Fruit fly (Drosophila melanogaster) whole organism, embryonic: ENCODE data around the gene CG6094.

Source experiments
- Blimp-1 ChIP-seq: fragments of 200-800 bp; sonication (Bioruptor generic); optimal IDR thresholded peaks from 3 replicates; lab custom pipeline; 2018; ENCODE audit warnings: missing biosample characterization, missing genetic modification characterization, mild to moderate bottlenecking, moderate library complexity, missing genetic modification reagents
- CG11456 ChIP-seq: fragments of 200-800 bp; sonication (Bioruptor generic); IDR thresholded peaks from 3 replicates; pipeline ENCODE4 v1.3.6; 2022; ENCODE audit warnings: missing biosample characterization, missing genetic modification characterization
- CG11504 ChIP-seq: fragments of 200-800 bp; sonication (Bioruptor generic); optimal IDR thresholded peaks from 3 replicates; lab custom pipeline; 2019; ENCODE audit warnings: missing biosample characterization, mild to moderate bottlenecking, missing genetic modification characterization, moderate library complexity
- CG13287 ChIP-seq: fragments of 200-800 bp; sonication (Bioruptor generic); IDR thresholded peaks from 2 replicates; pipeline ENCODE4 v1.3.6; 2022; ENCODE audit warnings: missing biosample characterization, missing genetic modification characterization; ENCODE audit not compliant: partially characterized antibody
- CG13894 ChIP-seq: fragments of 200-800 bp; sonication (Bioruptor generic); optimal IDR thresholded peaks from 3 replicates; lab custom pipeline; 2018; ENCODE audit warnings: missing biosample characterization, mild to moderate bottlenecking, missing genetic modification characterization, moderate library complexity
- CG14667 ChIP-seq: fragments of 200-800 bp; sonication (Bioruptor generic); IDR thresholded peaks from 2 replicates; pipeline ENCODE4 v1.3.6; 2022; ENCODE audit warnings: missing biosample characterization, missing genetic modification characterization
- CG15269 ChIP-seq: fragments of 200-800 bp; sonication (Bioruptor generic); optimal IDR thresholded peaks from 2 replicates; lab custom pipeline; 2018; ENCODE audit warnings: missing biosample characterization, mild to moderate bottlenecking, missing genetic modification characterization, moderate library complexity
- CG18476 ChIP-seq: fragments of 200-800 bp; sonication (Bioruptor generic); optimal IDR thresholded peaks from 2 replicates; lab custom pipeline; 2016; ENCODE audit warnings: missing biosample characterization, mild to moderate bottlenecking, missing genetic modification characterization
- CG2199 ChIP-seq: fragments of 200-800 bp; sonication (Bioruptor generic); IDR thresholded peaks from 3 replicates; pipeline ENCODE4 v1.3.6; 2022; ENCODE audit warnings: missing biosample characterization, missing genetic modification characterization
- CG31388 ChIP-seq: fragments of 200-800 bp; sonication (Bioruptor generic); optimal IDR thresholded peaks from 2 replicates; lab custom pipeline; 2016; ENCODE audit warnings: missing biosample characterization, missing genetic modification characterization
- CG3995 ChIP-seq: fragments of 200-800 bp; sonication (Bioruptor generic); optimal IDR thresholded peaks from 3 replicates; lab custom pipeline; 2016; ENCODE audit warnings: missing biosample characterization, missing genetic modification characterization
- CG9817 ChIP-seq: fragments of 200-800 bp; sonication (Bioruptor generic); optimal IDR thresholded peaks from 2 replicates; lab custom pipeline; 2018; ENCODE audit warnings: missing biosample characterization, mild to moderate bottlenecking, missing genetic modification characterization, moderate library complexity
- CG9932 ChIP-seq: fragments of 200-800 bp; sonication (Bioruptor generic); IDR thresholded peaks from 2 replicates; pipeline ENCODE4 v1.3.6; 2022; ENCODE audit warnings: missing biosample characterization, missing genetic modification characterization
- D19A ChIP-seq: fragments of 200-800 bp; optimal IDR thresholded peaks from 3 replicates; lab custom pipeline; 2019; ENCODE audit warnings: missing biosample characterization, mild to moderate bottlenecking, missing genetic modification characterization, moderate library complexity
- Deaf1 ChIP-seq: fragments of 200-800 bp; optimal IDR thresholded peaks from 3 replicates; lab custom pipeline; 2019; ENCODE audit warnings: missing biosample characterization, mild to moderate bottlenecking, missing genetic modification characterization, moderate library complexity
- Drgx ChIP-seq: fragments of 200-800 bp; sonication (Bioruptor generic); IDR thresholded peaks from 2 replicates; pipeline ENCODE4 v1.3.6; 2022; ENCODE audit warnings: missing biosample characterization, missing genetic modification characterization
- HLH4C ChIP-seq: fragments of 200-800 bp; sonication (Bioruptor generic); IDR thresholded peaks from 3 replicates; pipeline ENCODE4 v1.3.6; 2022; ENCODE audit warnings: missing biosample characterization, missing genetic modification characterization; ENCODE audit not compliant: partially characterized antibody
- Hr51 ChIP-seq, 2 experiments: fragments of 200-800 bp; sonication (Bioruptor generic); optimal IDR thresholded peaks; 2 replicates in 1 of 2; 3 replicates in 1 of 2; lab custom pipeline; 2016 to 2018; ENCODE audit warnings: missing biosample characterization in 2 of 2, missing genetic modification characterization in 2 of 2, mild to moderate bottlenecking in 1 of 2, moderate library complexity in 1 of 2
- Hr78 ChIP-seq, 2 experiments: fragments of 200-800 bp in 1 of 2; fragments of >200 bp in 1 of 2; sonication (Bioruptor generic) in 1 of 2; optimal IDR thresholded peaks; 2 replicates each; lab custom pipeline; 2017 to 2019; ENCODE audit warnings: missing biosample characterization in 2 of 2, missing genetic modification characterization in 2 of 2, mild to moderate bottlenecking in 1 of 2, moderate library complexity in 1 of 2
- Mad ChIP-seq: fragments of 200-800 bp; sonication (Bioruptor generic); optimal IDR thresholded peaks from 2 replicates; lab custom pipeline; 2016; ENCODE audit warnings: missing biosample characterization, missing genetic modification characterization
- Med ChIP-seq: fragments of 200-800 bp; sonication (Bioruptor generic); peaks from one replicate; lab custom pipeline; 2016; ENCODE audit warnings: missing biosample characterization, missing genetic modification characterization, mild to moderate bottlenecking, inconsistent platforms, moderate library complexity
- Mes4 ChIP-seq: fragments of 200-800 bp; sonication (Bioruptor generic); optimal IDR thresholded peaks from 2 replicates; lab custom pipeline; 2016; ENCODE audit warnings: missing biosample characterization, missing genetic modification characterization
- NFAT ChIP-seq: fragments of 200-800 bp; sonication (Bioruptor generic); IDR thresholded peaks from 2 replicates; pipeline ENCODE4 v1.3.6; 2022; ENCODE audit warnings: missing biosample characterization, missing genetic modification characterization
- Neu2 ChIP-seq: fragments of 200-800 bp; sonication (Bioruptor generic); optimal IDR thresholded peaks from 3 replicates; lab custom pipeline; 2016; ENCODE audit warnings: missing biosample characterization, missing genetic modification characterization, borderline replicate concordance
- Opbp ChIP-seq: fragments of 200-800 bp; sonication (Bioruptor generic); IDR thresholded peaks from 3 replicates; pipeline ENCODE4 v1.3.6; 2022; ENCODE audit warnings: missing biosample characterization, missing genetic modification characterization; ENCODE audit not compliant: partially characterized antibody
- PHDP ChIP-seq: fragments of 200-800 bp; sonication (Bioruptor generic); optimal IDR thresholded peaks from 3 replicates; lab custom pipeline; 2018; ENCODE audit warnings: missing biosample characterization, mild to moderate bottlenecking, missing genetic modification characterization, moderate library complexity
- Ptx1 ChIP-seq: fragments of 200-800 bp; sonication (Bioruptor generic); IDR thresholded peaks from 2 replicates; pipeline ENCODE4 v1.3.6; 2022; ENCODE audit warnings: missing biosample characterization, missing genetic modification characterization
- YL-1 ChIP-seq: fragments of 200-800 bp; sonication (Bioruptor generic); optimal IDR thresholded peaks from 3 replicates; lab custom pipeline; 2017; ENCODE audit warnings: missing biosample characterization, mild to moderate bottlenecking, missing genetic modification characterization
- chinmo ChIP-seq: fragments of 200-800 bp; sonication (Bioruptor generic); IDR thresholded peaks from 4 replicates; pipeline ENCODE4 v1.3.6; 2022; ENCODE audit warnings: missing biosample characterization, missing genetic modification characterization; ENCODE audit not compliant: partially characterized antibody
- chm ChIP-seq: fragments of 200-800 bp; sonication (Bioruptor generic); IDR thresholded peaks from 2 replicates; pipeline ENCODE4 v1.3.6; 2022; ENCODE audit warnings: missing biosample characterization, missing genetic modification characterization
- chn ChIP-seq: fragments of 200-800 bp; sonication (Bioruptor generic); optimal IDR thresholded peaks from 2 replicates; lab custom pipeline; 2016; ENCODE audit warnings: missing biosample characterization, missing genetic modification characterization
- da ChIP-seq: fragments of 200-800 bp; sonication (Bioruptor generic); optimal IDR thresholded peaks from 2 replicates; lab custom pipeline; 2016; ENCODE audit warnings: missing biosample characterization, missing genetic modification characterization
- ftz-f1 ChIP-seq: fragments of 200-800 bp; sonication (Bioruptor generic); optimal IDR thresholded peaks from 2 replicates; lab custom pipeline; 2016; ENCODE audit warnings: missing biosample characterization, missing genetic modification characterization
- grau ChIP-seq: fragments of 200-800 bp; optimal IDR thresholded peaks from 3 replicates; lab custom pipeline; 2019; ENCODE audit warnings: missing biosample characterization, mild to moderate bottlenecking, missing genetic modification characterization, moderate library complexity
- grn ChIP-seq: fragments of 200-800 bp; sonication (Bioruptor generic); optimal IDR thresholded peaks from 3 replicates; lab custom pipeline; 2017; ENCODE audit warnings: missing biosample characterization, missing genetic modification characterization
- gt ChIP-seq: fragments of 200-800 bp; sonication (Bioruptor generic); IDR thresholded peaks from 2 replicates; pipeline ENCODE4 v1.3.6; 2022; ENCODE audit warnings: missing biosample characterization, missing genetic modification characterization
- kay ChIP-seq: fragments of 200-800 bp; sonication (Bioruptor generic); optimal IDR thresholded peaks from 2 replicates; lab custom pipeline; 2016; ENCODE audit warnings: missing biosample characterization, missing genetic modification characterization
- ken ChIP-seq: fragments of 200-800 bp; sonication (Bioruptor generic); IDR thresholded peaks from 3 replicates; pipeline ENCODE4 v1.3.6; 2022; ENCODE audit warnings: missing biosample characterization, missing genetic modification characterization
- mam ChIP-seq: fragments of 200-800 bp; sonication (Bioruptor generic); optimal IDR thresholded peaks from 3 replicates; lab custom pipeline; 2016; ENCODE audit warnings: missing biosample characterization, missing genetic modification characterization
- mirr ChIP-seq: fragments of 200-800 bp; sonication (Bioruptor generic); optimal IDR thresholded peaks from 3 replicates; lab custom pipeline; 2018; ENCODE audit warnings: missing biosample characterization, mild to moderate bottlenecking, missing genetic modification characterization
- nerfin-2 ChIP-seq: fragments of 200-800 bp; sonication (Bioruptor generic); IDR thresholded peaks from 2 replicates; pipeline ENCODE4 v1.3.6; 2022; ENCODE audit warnings: missing biosample characterization, missing genetic modification characterization; ENCODE audit not compliant: partially characterized antibody
- oc ChIP-seq: fragments of 200-800 bp; sonication (Bioruptor generic); optimal IDR thresholded peaks from 2 replicates; lab custom pipeline; 2018; ENCODE audit warnings: missing biosample characterization, mild to moderate bottlenecking, missing genetic modification characterization, moderate library complexity
- otp ChIP-seq: fragments of 200-800 bp; sonication (Bioruptor generic); IDR thresholded peaks from 3 replicates; pipeline ENCODE4, ENCODE4 v1.3.6; 2022; ENCODE audit warnings: missing biosample characterization, missing genetic modification characterization
- ranshi ChIP-seq: fragments of 200-800 bp; sonication (Bioruptor generic); IDR thresholded peaks from 2 replicates; pipeline ENCODE4 v1.3.6; 2022; ENCODE audit warnings: missing biosample characterization, missing genetic modification characterization
- row ChIP-seq: fragments of 200-800 bp; sonication (Bioruptor generic); IDR thresholded peaks from 3 replicates; pipeline ENCODE4 v1.3.6; 2022; ENCODE audit warnings: missing biosample characterization, missing genetic modification characterization
- sens ChIP-seq: fragments of 200-800 bp; sonication (Bioruptor generic); peaks from one replicate; lab custom pipeline; 2016; ENCODE audit warnings: missing biosample characterization, missing genetic modification characterization
- sima ChIP-seq: fragments of 200-800 bp; sonication (Bioruptor generic); optimal IDR thresholded peaks from 2 replicates; lab custom pipeline; 2016; ENCODE audit warnings: missing biosample characterization, missing genetic modification characterization
- sug ChIP-seq: fragments of 200-800 bp; optimal IDR thresholded peaks from 2 replicates; lab custom pipeline; 2019; ENCODE audit warnings: missing biosample characterization, mild to moderate bottlenecking, missing genetic modification characterization, moderate library complexity
- tna ChIP-seq: fragments of 200-800 bp; sonication (Bioruptor generic); IDR thresholded peaks from 2 replicates; pipeline ENCODE4 v1.3.6; 2022; ENCODE audit warnings: missing biosample characterization, missing genetic modification characterization; ENCODE audit not compliant: partially characterized antibody
- vvl ChIP-seq: fragments of 200-800 bp; sonication (Bioruptor generic); IDR thresholded peaks from 2 replicates; pipeline ENCODE4 v1.3.6; 2022; ENCODE audit warnings: missing biosample characterization, missing genetic modification characterization
- zfh2 ChIP-seq: fragments of 200-800 bp; sonication (Bioruptor generic); optimal IDR thresholded peaks from 2 replicates; lab custom pipeline; 2016; ENCODE audit warnings: missing biosample characterization, missing genetic modification characterization

Gene CG6094

dm6 chr2L:10514586-10515137, 7.8 kb downstream of the CG6094 start:
- no peak for TF ChIP-seq CG14667 (GFP tag; lab: Robert Waterston, UW)
- TF ChIP-seq ftz-f1 (GFP tag; lab: Kevin White, UChicago): peak; percentile 47
- 0 out of 2 replicates have a peak, but pooled peaks have one; percentile 8 for TF ChIP-seq Ptx1
- TF ChIP-seq chinmo (GFP tag; lab: Robert Waterston, UW): peak; percentile 65; the same call in 1 of the 4 replicates
- no peak for TF ChIP-seq Mad (GFP tag; lab: Kevin White, UChicago)
- no peak for TF ChIP-seq CG13287
- TF ChIP-seq HLH4C: 0 out of 3 replicates have a peak, but pooled peaks have one; percentile 14
- no peak for TF ChIP-seq Opbp (GFP tag; lab: Robert Waterston, UW)
- no peak for TF ChIP-seq chm (GFP tag; lab: Robert Waterston, UW)
- TF ChIP-seq Hr78 (GFP tag; optimal IDR thresholded peaks at IDR 0.05; lab: Kevin White, UChicago): peak in 1 of 2 experiments; percentile 2
- no peak for TF ChIP-seq otp (GFP tag; lab: Robert Waterston, UW)
- no peak for TF ChIP-seq CG18476 (GFP tag; lab: Kevin White, UChicago)
- TF ChIP-seq Mes4 (GFP tag; lab: Kevin White, UChicago): no peak
- no peak for TF ChIP-seq CG11456
- no peak for TF ChIP-seq Neu2 (GFP tag; lab: Kevin White, UChicago)
- no peak for TF ChIP-seq oc (tag; lab: Kevin White, UChicago)
- TF ChIP-seq zfh2: no peak
- TF ChIP-seq YL-1 (GFP tag; lab: Kevin White, UChicago): no peak
- TF ChIP-seq CG2199 (GFP tag; lab: Robert Waterston, UW): 0 out of 3 replicates have a peak, but pooled peaks have one; percentile 8
- TF ChIP-seq NFAT (GFP tag; lab: Robert Waterston, UW): no peak
- TF ChIP-seq Drgx (GFP tag; lab: Robert Waterston, UW): peak; percentile 21; the same call in 1 of the 2 replicates
- TF ChIP-seq CG11504: no peak
- no peak for TF ChIP-seq kay
- TF ChIP-seq mam (GFP tag; lab: Kevin White, UChicago): no peak
- TF ChIP-seq sima (GFP tag; lab: Kevin White, UChicago): no peak
- TF ChIP-seq ken (GFP tag; lab: Robert Waterston, UW): no peak
- TF ChIP-seq sug: peak; percentile 75
- TF ChIP-seq grn (GFP tag; lab: Kevin White, UChicago): no peak
- TF ChIP-seq CG9817: no peak
- peak; percentile 27 for TF ChIP-seq grau
- TF ChIP-seq mirr (GFP tag; lab: Kevin White, UChicago): peak; percentile 32
- TF ChIP-seq CG13894 (tag; lab: Kevin White, UChicago): no peak
- 0 out of 3 replicates have a peak, but pooled peaks have one; percentile 20 for TF ChIP-seq row
- no peak for TF ChIP-seq Deaf1 (tag; lab: Kevin White, UChicago)
- TF ChIP-seq CG3995: no peak
- TF ChIP-seq CG9932 (GFP tag; lab: Robert Waterston, UW): peak; percentile 33; the same call in 1 of the 2 replicates
- TF ChIP-seq tna (GFP tag; lab: Robert Waterston, UW): no peak
- no peak for TF ChIP-seq nerfin-2 (GFP tag; lab: Robert Waterston, UW)
- TF ChIP-seq gt: no peak

- no peak for TF ChIP-seq chn (GFP tag; lab: Kevin White, UChicago)
- peak in 1 of 2 experiments; percentile 51 for TF ChIP-seq Hr51 (GFP tag; optimal IDR thresholded peaks at IDR 0.05; lab: Kevin White, UChicago)
- peak; percentile 28 for TF ChIP-seq vvl
- TF ChIP-seq D19A (tag; lab: Kevin White, UChicago): peak; percentile 8
- no peak for TF ChIP-seq CG31388 (GFP tag; lab: Kevin White, UChicago)
- peak; percentile 12 for TF ChIP-seq Med
- TF ChIP-seq Blimp-1: peak; percentile 79
- peak; percentile 14 for TF ChIP-seq CG15269 (tag; lab: Kevin White, UChicago)
- no peak for TF ChIP-seq da (GFP tag; lab: Kevin White, UChicago)
- TF ChIP-seq CG11504: peak; percentile 59
- no peak for TF ChIP-seq PHDP (tag; lab: Kevin White, UChicago)
- TF ChIP-seq sens (GFP tag; lab: Kevin White, UChicago): peak; percentile 16
- 0 out of 2 replicates have a peak, but pooled peaks have one; percentile 13 for TF ChIP-seq ranshi (GFP tag; lab: Robert Waterston, UW)
Measured at dm6 chr2L:10515553-10516174, 8.8 kb downstream of the CG6094 start.
